Fruit fly (Drosophila melanogaster) whole organism, embryonic: Measurements from ENCODE around the gene CG11562.

ENCODE experiments used
- B-H1 ChIP-seq: fragments of 200-800 bp; sonication (Bioruptor generic); IDR thresholded peaks from 3 replicates; pipeline ENCODE4 v1.3.6; 2022; ENCODE audit warnings: missing biosample characterization, missing genetic modification characterization
- CG10267 ChIP-seq: fragments of 200-800 bp; sonication (Bioruptor generic); optimal IDR thresholded peaks from 2 replicates; lab custom pipeline; 2018; ENCODE audit warnings: missing biosample characterization, mild to moderate bottlenecking, missing genetic modification characterization, moderate library complexity
- CG12155 ChIP-seq: fragments of 200-800 bp; sonication (Bioruptor generic); optimal IDR thresholded peaks from 3 replicates; lab custom pipeline; 2016; ENCODE audit warnings: missing biosample characterization, missing genetic modification characterization
- CG15269 ChIP-seq: fragments of 200-800 bp; sonication (Bioruptor generic); optimal IDR thresholded peaks from 2 replicates; lab custom pipeline; 2018; ENCODE audit warnings: missing biosample characterization, mild to moderate bottlenecking, missing genetic modification characterization, moderate library complexity
- CG2202 ChIP-seq: fragments of 200-800 bp; sonication (Bioruptor generic); optimal IDR thresholded peaks from 2 replicates; lab custom pipeline; 2018; ENCODE audit warnings: missing biosample characterization, mild to moderate bottlenecking, missing genetic modification characterization
- CG31224 ChIP-seq: fragments of 200-800 bp; sonication (Bioruptor generic); IDR thresholded peaks from 2 replicates; pipeline ENCODE4 v1.3.6; 2022; ENCODE audit warnings: missing biosample characterization, missing genetic modification characterization
- CG3163 ChIP-seq: fragments of 200-800 bp; sonication (Bioruptor generic); optimal IDR thresholded peaks from 3 replicates; lab custom pipeline; 2016; ENCODE audit warnings: missing biosample characterization, missing genetic modification characterization
- CG32532 ChIP-seq: fragments of 200-800 bp; sonication (Bioruptor generic); IDR thresholded peaks from 2 replicates; pipeline ENCODE4 v1.3.6; 2022; ENCODE audit warnings: missing biosample characterization, missing genetic modification characterization
- CG3407 ChIP-seq: fragments of 200-800 bp; sonication (Bioruptor generic); optimal IDR thresholded peaks from 2 replicates; lab custom pipeline; 2018; ENCODE audit warnings: missing biosample characterization, mild to moderate bottlenecking, missing genetic modification characterization
- CG3726 ChIP-seq: fragments of 200-800 bp; sonication (Bioruptor generic); IDR thresholded peaks from 3 replicates; pipeline ENCODE4, ENCODE4 v1.3.6; 2022; ENCODE audit warnings: missing biosample characterization, missing genetic modification characterization
- CG42726 ChIP-seq: fragments of 200-800 bp; sonication (Bioruptor generic); IDR thresholded peaks from 2 replicates; pipeline ENCODE4 v1.3.6; 2022; ENCODE audit warnings: missing biosample characterization, missing genetic modification characterization; ENCODE audit not compliant: partially characterized antibody
- CG4820 ChIP-seq: fragments of 200-800 bp; sonication (Bioruptor generic); optimal IDR thresholded peaks from 3 replicates; lab custom pipeline; 2016; ENCODE audit warnings: missing biosample characterization, missing genetic modification characterization
- CG4854 ChIP-seq: fragments of 200-800 bp; sonication (Bioruptor generic); optimal IDR thresholded peaks from 2 replicates; lab custom pipeline; 2016; ENCODE audit warnings: missing biosample characterization, missing genetic modification characterization, inconsistent platforms
- CG6175 ChIP-seq: fragments of 200-800 bp; sonication (Bioruptor generic); IDR thresholded peaks from 3 replicates; pipeline ENCODE4 v1.3.6; 2022; ENCODE audit warnings: missing biosample characterization, missing genetic modification characterization
- CG7357 ChIP-seq: fragments of 200-800 bp; sonication (Bioruptor generic); IDR thresholded peaks from 3 replicates; pipeline ENCODE4 v1.3.6; 2022; ENCODE audit warnings: missing biosample characterization, missing genetic modification characterization
- CG8281 ChIP-seq: fragments of 200-800 bp; sonication (Bioruptor generic); optimal IDR thresholded peaks from 2 replicates; lab custom pipeline; 2018; ENCODE audit warnings: missing biosample characterization, mild to moderate bottlenecking, missing genetic modification characterization, moderate library complexity
- CG9876 ChIP-seq: fragments of 200-800 bp; sonication (Bioruptor generic); optimal IDR thresholded peaks from 2 replicates; lab custom pipeline; 2016; ENCODE audit warnings: missing biosample characterization, missing genetic modification characterization
- CrebB ChIP-seq: fragments of 200-800 bp; sonication (Bioruptor generic); optimal IDR thresholded peaks from 3 replicates; lab custom pipeline; 2018; ENCODE audit warnings: missing biosample characterization, mild to moderate bottlenecking, missing genetic modification characterization
- D ChIP-seq, 2 experiments: fragments of 200-800 bp in 1 of 2; fragments of >200 bp in 1 of 2; sonication (Bioruptor generic) in 1 of 2; optimal IDR thresholded peaks; 2 replicates in 1 of 2; 3 replicates in 1 of 2; lab custom pipeline; 2017; ENCODE audit warnings: mild to moderate bottlenecking in 1 of 2, missing biosample characterization in 1 of 2, missing genetic modification characterization in 1 of 2, missing genetic modification reagents in 1 of 2
- Dbx ChIP-seq: fragments of 200-800 bp; sonication (Bioruptor generic); IDR thresholded peaks from 3 replicates; pipeline ENCODE4 v1.3.6; 2022; ENCODE audit warnings: missing biosample characterization, missing genetic modification characterization
- Dll ChIP-seq: fragments of 200-800 bp; sonication (Bioruptor generic); IDR thresholded peaks from 4 replicates; pipeline ENCODE4 v1.3.6; 2022; ENCODE audit warnings: missing biosample characterization, missing genetic modification characterization; ENCODE audit not compliant: partially characterized antibody
- Doc2 ChIP-seq: fragments of 200-800 bp; sonication (Bioruptor generic); IDR thresholded peaks from 2 replicates; pipeline ENCODE4 v1.3.6; 2022; ENCODE audit warnings: missing biosample characterization, missing genetic modification characterization
- GATAe ChIP-seq: fragments of 200-800 bp; sonication (Bioruptor generic); conservative IDR thresholded peaks from 2 replicates; pipeline ENCODE4 v1.3.6; 2022; ENCODE audit warnings: missing biosample characterization, missing genetic modification characterization
- Hmx ChIP-seq: fragments of 200-800 bp; sonication (Bioruptor generic); optimal IDR thresholded peaks from 2 replicates; lab custom pipeline; 2016; ENCODE audit warnings: missing biosample characterization, missing genetic modification characterization
- Lhr ChIP-seq: fragments of 200-800 bp; sonication (Bioruptor generic); optimal IDR thresholded peaks from 3 replicates; lab custom pipeline; 2017; ENCODE audit warnings: mild to moderate bottlenecking, missing biosample characterization, missing genetic modification reagents, missing genetic modification characterization
- Myb ChIP-seq: fragments of 200-800 bp; sonication (Bioruptor generic); optimal IDR thresholded peaks from 2 replicates; lab custom pipeline; 2016; ENCODE audit warnings: missing biosample characterization, missing genetic modification characterization
- Oaz ChIP-seq: fragments of 200-800 bp; sonication (Bioruptor generic); IDR thresholded peaks from 2 replicates; pipeline ENCODE4 v1.3.6; 2022; ENCODE audit warnings: missing biosample characterization, missing genetic modification characterization
- amos ChIP-seq: fragments of 200-800 bp; sonication (Bioruptor generic); IDR thresholded peaks from 2 replicates; pipeline ENCODE4 v1.3.6; 2022; ENCODE audit warnings: missing biosample characterization, missing genetic modification characterization; ENCODE audit not compliant: partially characterized antibody
- ash1 ChIP-seq: fragments of 200-800 bp; sonication (Bioruptor generic); optimal IDR thresholded peaks from 2 replicates; lab custom pipeline; 2018; ENCODE audit warnings: missing biosample characterization, mild to moderate bottlenecking, missing genetic modification characterization
- cad ChIP-seq: fragments of >200 bp; optimal IDR thresholded peaks from 2 replicates; lab custom pipeline; 2017; ENCODE audit warnings: missing biosample characterization, missing genetic modification characterization
- chm ChIP-seq: fragments of 200-800 bp; sonication (Bioruptor generic); IDR thresholded peaks from 2 replicates; pipeline ENCODE4 v1.3.6; 2022; ENCODE audit warnings: missing biosample characterization, missing genetic modification characterization
- corto ChIP-seq: fragments of 200-800 bp; sonication (Bioruptor generic); optimal IDR thresholded peaks from 2 replicates; lab custom pipeline; 2016; ENCODE audit warnings: missing biosample characterization, mild to moderate bottlenecking, missing genetic modification characterization, moderate library complexity
- dimm ChIP-seq: fragments of 200-800 bp; sonication (Bioruptor generic); IDR thresholded peaks from 2 replicates; pipeline ENCODE4 v1.3.6; 2022; ENCODE audit warnings: missing biosample characterization, missing genetic modification characterization
- ems ChIP-seq: fragments of 200-800 bp; sonication (Bioruptor generic); optimal IDR thresholded peaks from 3 replicates; lab custom pipeline; 2016; ENCODE audit warnings: missing biosample characterization, missing genetic modification characterization
- esg ChIP-seq: fragments of 200-800 bp; sonication (Bioruptor generic); conservative IDR thresholded peaks from 2 replicates; pipeline ENCODE4 v1.3.6; 2022; ENCODE audit warnings: missing biosample characterization, missing genetic modification characterization
- gcm2 ChIP-seq: fragments of 200-800 bp; sonication (Bioruptor generic); optimal IDR thresholded peaks from 2 replicates; lab custom pipeline; 2016; ENCODE audit warnings: missing biosample characterization, missing genetic modification characterization
- ham ChIP-seq: fragments of 200-800 bp; sonication (Bioruptor generic); IDR thresholded peaks from 2 replicates; pipeline ENCODE4 v1.3.6; 2022; ENCODE audit warnings: missing biosample characterization, missing genetic modification characterization
- hbn ChIP-seq: fragments of 200-800 bp; sonication (Bioruptor generic); IDR thresholded peaks from 2 replicates; pipeline ENCODE4 v1.3.6; 2022; ENCODE audit warnings: missing biosample characterization, missing genetic modification characterization; ENCODE audit not compliant: partially characterized antibody
- her ChIP-seq: fragments of 200-800 bp; sonication (Bioruptor generic); optimal IDR thresholded peaks from 2 replicates; lab custom pipeline; 2016; ENCODE audit warnings: missing biosample characterization, missing genetic modification characterization
- kah ChIP-seq: fragments of 200-800 bp; sonication (Bioruptor generic); optimal IDR thresholded peaks from 2 replicates; lab custom pipeline; 2018; ENCODE audit warnings: missing biosample characterization, mild to moderate bottlenecking, missing genetic modification characterization
- kay ChIP-seq: fragments of 200-800 bp; sonication (Bioruptor generic); optimal IDR thresholded peaks from 2 replicates; lab custom pipeline; 2016; ENCODE audit warnings: missing biosample characterization, missing genetic modification characterization
- knrl ChIP-seq: fragments of 200-800 bp; sonication (Bioruptor generic); IDR thresholded peaks from 3 replicates; pipeline ENCODE4 v1.3.6; 2022; ENCODE audit warnings: missing biosample characterization, missing genetic modification characterization; ENCODE audit not compliant: partially characterized antibody
- lov ChIP-seq, 2 experiments: fragments of 200-800 bp in 1 of 2; fragments of >200 bp in 1 of 2; sonication (Bioruptor generic) in 1 of 2; IDR thresholded peaks in 1 of 2; optimal IDR thresholded peaks in 1 of 2; 2 replicates in 1 of 2; 3 replicates in 1 of 2; pipeline versions ENCODE4 v1.3.6 to Lab custom; 2017 to 2022; ENCODE audit warnings: missing biosample characterization in 1 of 2, missing genetic modification characterization in 1 of 2
- mirr ChIP-seq: fragments of 200-800 bp; sonication (Bioruptor generic); optimal IDR thresholded peaks from 3 replicates; lab custom pipeline; 2018; ENCODE audit warnings: missing biosample characterization, mild to moderate bottlenecking, missing genetic modification characterization
- mld ChIP-seq: fragments of 200-800 bp; sonication (Bioruptor generic); IDR thresholded peaks from 3 replicates; pipeline ENCODE4 v1.3.6; 2022; ENCODE audit warnings: missing biosample characterization, missing genetic modification characterization; ENCODE audit not compliant: partially characterized antibody
- nau ChIP-seq: fragments of 200-800 bp; sonication (Bioruptor generic); optimal IDR thresholded peaks from 3 replicates; lab custom pipeline; 2017; ENCODE audit warnings: missing biosample characterization, mild to moderate bottlenecking, missing genetic modification characterization, missing genetic modification reagents
- pum ChIP-seq: fragments of 200-800 bp; sonication (Bioruptor generic); optimal IDR thresholded peaks from 2 replicates; lab custom pipeline; 2016; ENCODE audit warnings: missing biosample characterization, missing genetic modification characterization
- trh ChIP-seq: fragments of 200-800 bp; sonication (Bioruptor generic); optimal IDR thresholded peaks from 2 replicates; lab custom pipeline; 2016; ENCODE audit warnings: missing biosample characterization, missing genetic modification characterization
- tx ChIP-seq: fragments of 200-800 bp; sonication (Bioruptor generic); optimal IDR thresholded peaks from 2 replicates; lab custom pipeline; 2016; ENCODE audit warnings: missing biosample characterization, missing genetic modification characterization

The CG11562 gene

dm6 chr2L:267441-268089, 24.7 kb upstream of the CG11562 start, which contains the start of gene CG17075 (continued):
- TF ChIP-seq mld (GFP tag; lab: Robert Waterston, UW) (no peak), CG2202 (peak; percentile 58), CG6175 (GFP tag; lab: Robert Waterston, UW) (peak; percentile 89), CG7357 (peak; percentile 88), Dll (GFP tag; lab: Robert Waterston, UW) (no peak), CG31224 (GFP tag; lab: Robert Waterston, UW) (peak; percentile 87), lov (optimal IDR thresholded peaks at IDR 0.05; lab: Kevin White, UChicago) (no peak), lov (GFP tag; IDR thresholded peaks at IDR 0.05; lab: Robert Waterston, UW) (peak; percentile 72; the same call in 1 of the 3 replicates), pum (GFP tag; lab: Kevin White, UChicago) (peak; percentile 76), CG3163 (GFP tag; lab: Kevin White, UChicago) (peak; percentile 24), Hmx (GFP tag; lab: Kevin White, UChicago) (peak; percentile 72), GATAe (no peak; the same call in 1 of the 2 replicates), CG4854 (GFP tag; lab: Kevin White, UChicago) (peak; percentile 90), ems (GFP tag; lab: Kevin White, UChicago) (peak; percentile 84), her (GFP tag; lab: Kevin White, UChicago) (peak; percentile 33), nau (GFP tag; lab: Kevin White, UChicago) (no peak), cad (GFP tag; lab: Kevin White, UChicago) (no peak), Doc2 (GFP tag; lab: Robert Waterston, UW) (peak; percentile 82), CG3407 (GFP tag; lab: Kevin White, UChicago) (peak; percentile 86), kah (GFP tag; lab: Kevin White, UChicago) (peak; percentile 73), knrl (GFP tag; lab: Robert Waterston, UW) (no peak), dimm (GFP tag; lab: Robert Waterston, UW) (peak; percentile 92), mirr (peak; percentile 19), CG42726 (GFP tag; lab: Robert Waterston, UW) (no peak), ash1 (no peak), tx (GFP tag; lab: Kevin White, UChicago) (peak; percentile 78), CG9876 (GFP tag; lab: Kevin White, UChicago) (no peak), kay (GFP tag; lab: Kevin White, UChicago) (peak; percentile 86), amos (GFP tag; lab: Robert Waterston, UW) (no peak), Lhr (GFP tag; lab: Kevin White, UChicago) (peak; percentile 61), gcm2 (peak; percentile 74), CG12155 (peak; percentile 90), hbn (GFP tag; lab: Robert Waterston, UW) (no peak), CG32532 (GFP tag; lab: Robert Waterston, UW) (peak; percentile 93), CG10267 (peak; percentile 85), CG8281 (tag; lab: Kevin White, UChicago) (peak; percentile 72), Myb (GFP tag; lab: Kevin White, UChicago) (peak; percentile 50), Dbx (GFP tag; lab: Robert Waterston, UW) (peak; percentile 97), corto (GFP tag; lab: Kevin White, UChicago) (peak; percentile 61), esg (GFP tag; lab: Robert Waterston, UW) (peak; percentile 93), CG3726 (GFP tag; lab: Robert Waterston, UW) (peak; percentile 90), B-H1 (GFP tag; lab: Robert Waterston, UW) (peak; percentile 94), CG4820 (GFP tag; lab: Kevin White, UChicago) (peak; percentile 89), chm (peak; percentile 73; the same call in 1 of the 2 replicates), trh (GFP tag; lab: Kevin White, UChicago) (peak; percentile 88), CG15269 (peak; percentile 97), CrebB (peak; percentile 90), D (optimal IDR thresholded peaks at IDR 0.05; lab: Kevin White, UChicago) (no peak), D (GFP tag; optimal IDR thresholded peaks at IDR 0.05; lab: Kevin White, UChicago) (peak; percentile 84), Oaz (GFP tag; lab: Robert Waterston, UW) (peak; percentile 97), ham (GFP tag; lab: Robert Waterston, UW) (peak; percentile 61; the same call in 1 of the 2 replicates)
